Worm (Caenorhabditis elegans): ENCODE results near the gene tbp-1.
A peak's percentile ranks its signal among the peaks of the same experiment; 100 is the strongest.

- TF ChIP-seq sem-4 (tag; optimal IDR thresholded peaks at IDR 0.05): no peak
- TF ChIP-seq elt-1 (tag; optimal IDR thresholded peaks at IDR 0.05): no peak
- no peak for TF ChIP-seq ztf-11 (tag; optimal IDR thresholded peaks at IDR 0.05)
- TF ChIP-seq snpc-4 (tag; optimal IDR thresholded peaks at IDR 0.05): peak; percentile 38
- TF ChIP-seq lin-39 (tag; optimal IDR thresholded peaks at IDR 0.05): no peak
- no peak for TF ChIP-seq elt-3 (tag; optimal IDR thresholded peaks at IDR 0.05)
- no peak for TF ChIP-seq blmp-1 (tag; optimal IDR thresholded peaks at IDR 0.05; ENCODE audit: insufficient read depth)
- TF ChIP-seq fos-1 (tag; optimal IDR thresholded peaks at IDR 0.05): peak; percentile 33
Measured at ce11 chrIII:7387359-7387758, 3.5 kb downstream of the tbp-1 start.
